Worm (Caenorhabditis elegans) whole organism, L3 larva: ENCODE results near the gene srz-72.

Experiments
- aly-2 ChIP-seq: fragments of 150-350 bp; optimal IDR thresholded peaks from 2 replicates; lab custom pipeline; 2014; ENCODE audit warnings: missing biosample characterization, missing genetic modification characterization
- ceh-9 ChIP-seq: sonication (generic microtip); optimal IDR thresholded peaks from 2 replicates; lab custom pipeline; 2018; ENCODE audit warnings: missing biosample characterization, missing genetic modification characterization
- egl-27 ChIP-seq: sonication (generic microtip); optimal IDR thresholded peaks from 4 replicates; lab custom pipeline; 2017; ENCODE audit warnings: missing biosample characterization, missing genetic modification reagents, missing genetic modification characterization
- fos-1 ChIP-seq: fragments of 150-350 bp; optimal IDR thresholded peaks from 2 replicates; lab custom pipeline; 2014; ENCODE audit warnings: missing biosample characterization, missing genetic modification characterization
- jun-1 ChIP-seq: fragments of 150-350 bp; optimal IDR thresholded peaks from 2 replicates; lab custom pipeline; 2014; ENCODE audit warnings: missing biosample characterization, missing genetic modification reagents, missing genetic modification characterization
- nfya-1 ChIP-seq: sonication (generic microtip); optimal IDR thresholded peaks from 2 replicates; lab custom pipeline; 2017; ENCODE audit warnings: missing genetic modification characterization, mild to moderate bottlenecking, missing compliant biosample characterization, antibody characterized with exemption, moderate library complexity; ENCODE audit not compliant: insufficient read depth
- nhr-25 ChIP-seq: sonication (generic microtip); optimal IDR thresholded peaks from 2 replicates; lab custom pipeline; 2017; ENCODE audit warnings: missing biosample characterization, missing genetic modification characterization
- sea-2 ChIP-seq: fragments of 150-350 bp; sonication (generic microtip); optimal IDR thresholded peaks from 4 replicates; lab custom pipeline; 2014; ENCODE audit warnings: missing biosample characterization, missing genetic modification reagents, missing genetic modification characterization
- unc-62 ChIP-seq: fragments of 150-350 bp; sonication (generic microtip); optimal IDR thresholded peaks from 4 replicates; lab custom pipeline; 2014; ENCODE audit warnings: missing biosample characterization, missing genetic modification reagents, missing genetic modification characterization
- zag-1 ChIP-seq: fragments of 150-350 bp; optimal IDR thresholded peaks from 2 replicates; lab custom pipeline; 2014; ENCODE audit warnings: missing biosample characterization, missing genetic modification characterization

- TF ChIP-seq egl-27 (tag; lab: Kevin White, UChicago) (no peak), fos-1 (tag; lab: Kevin White, UChicago) (no peak), jun-1 (tag; lab: Kevin White, UChicago) (no peak), ceh-9 (tag; lab: Kevin White, UChicago) (no peak), zag-1 (tag; lab: Kevin White, UChicago) (no peak), nfya-1 (tag; lab: Kevin White, UChicago) (no peak), sea-2 (GFP tag; lab: Kevin White, UChicago) (no peak), nhr-25 (tag; lab: Kevin White, UChicago) (no peak), aly-2 (tag; lab: Kevin White, UChicago) (no peak), unc-62 (GFP tag; lab: Kevin White, UChicago) (no peak)
Observed at ce11 chrIV:16335037-16335436, 36.1 kb downstream of the srz-72 start, which contains the start of gene srz-38.
